Worm (Caenorhabditis elegans) whole organism, L3 larva: ENCODE results near the gene twk-40.

Experiments
- R02D3.7 ChIP-seq: fragments of 150-350 bp; optimal IDR thresholded peaks from 2 replicates; lab custom pipeline; 2014; ENCODE audit warnings: missing biosample characterization, missing genetic modification characterization
- ZK546.5 ChIP-seq: sonication (generic microtip); optimal IDR thresholded peaks from 2 replicates; lab custom pipeline; 2017; ENCODE audit warnings: missing biosample characterization, missing genetic modification characterization
- aly-2 ChIP-seq: fragments of 150-350 bp; optimal IDR thresholded peaks from 2 replicates; lab custom pipeline; 2014; ENCODE audit warnings: missing biosample characterization, missing genetic modification characterization
- ama-1 ChIP-seq: fragments of 150-350 bp; optimal IDR thresholded peaks from 2 replicates; lab custom pipeline; 2018
- ceh-16 ChIP-seq: sonication (generic microtip); optimal IDR thresholded peaks from 2 replicates; lab custom pipeline; 2017; ENCODE audit warnings: missing biosample characterization, missing genetic modification characterization
- ceh-28 ChIP-seq: fragments of 150-350 bp; optimal IDR thresholded peaks from 2 replicates; lab custom pipeline; 2014; ENCODE audit warnings: missing biosample characterization, missing genetic modification reagents, missing genetic modification characterization
- ceh-82 ChIP-seq: fragments of 150-350 bp; optimal IDR thresholded peaks from 2 replicates; lab custom pipeline; 2014; ENCODE audit warnings: missing biosample characterization, missing genetic modification characterization
- ceh-9 ChIP-seq: sonication (generic microtip); optimal IDR thresholded peaks from 2 replicates; lab custom pipeline; 2018; ENCODE audit warnings: missing biosample characterization, missing genetic modification characterization
- daf-12 ChIP-seq: fragments of 150-350 bp; optimal IDR thresholded peaks from 2 replicates; lab custom pipeline; 2014; ENCODE audit warnings: missing biosample characterization, missing genetic modification reagents, missing genetic modification characterization
- egl-27 ChIP-seq: sonication (generic microtip); optimal IDR thresholded peaks from 4 replicates; lab custom pipeline; 2017; ENCODE audit warnings: missing biosample characterization, missing genetic modification reagents, missing genetic modification characterization
- egl-5 ChIP-seq: fragments of 150-350 bp; optimal IDR thresholded peaks from 2 replicates; lab custom pipeline; 2017; ENCODE audit warnings: missing biosample characterization, missing genetic modification reagents, missing genetic modification characterization, inconsistent platforms
- elt-1 ChIP-seq: fragments of 150-350 bp; optimal IDR thresholded peaks from 2 replicates; lab custom pipeline; 2014; ENCODE audit warnings: missing biosample characterization, missing genetic modification characterization
- elt-2 ChIP-seq: sonication (generic microtip); optimal IDR thresholded peaks from 2 replicates; lab custom pipeline; 2016; ENCODE audit warnings: missing genetic modification reagents, mild to moderate bottlenecking, missing genetic modification characterization, missing compliant biosample characterization
- elt-3 ChIP-seq, 3 experiments: fragments of 150-350 bp in 1 of 3; sonication (generic microtip) in 2 of 3; optimal IDR thresholded peaks; 2 replicates in 2 of 3; 4 replicates in 1 of 3; lab custom pipeline; 2014 to 2017; ENCODE audit warnings: missing biosample characterization in 3 of 3, missing genetic modification characterization in 3 of 3
- eor-1 ChIP-seq, 2 experiments: fragments of 150-350 bp; optimal IDR thresholded peaks; 2 replicates each; lab custom pipeline; 2014 to 2018; ENCODE audit warnings: missing biosample characterization in 2 of 2, missing genetic modification characterization in 2 of 2
- fkh-10 ChIP-seq: sonication (generic microtip); optimal IDR thresholded peaks from 2 replicates; lab custom pipeline; 2017; ENCODE audit warnings: missing biosample characterization, missing genetic modification reagents, missing genetic modification characterization
- fkh-2 ChIP-seq: fragments of 150-350 bp; optimal IDR thresholded peaks from 2 replicates; lab custom pipeline; 2014; ENCODE audit warnings: missing biosample characterization, missing genetic modification reagents, missing genetic modification characterization
- fos-1 ChIP-seq: fragments of 150-350 bp; optimal IDR thresholded peaks from 2 replicates; lab custom pipeline; 2014; ENCODE audit warnings: missing biosample characterization, missing genetic modification characterization
- hmg-11 ChIP-seq: sonication (generic microtip); optimal IDR thresholded peaks from 2 replicates; lab custom pipeline; 2016; ENCODE audit warnings: missing genetic modification characterization, missing compliant biosample characterization
- jun-1 ChIP-seq: fragments of 150-350 bp; optimal IDR thresholded peaks from 2 replicates; lab custom pipeline; 2014; ENCODE audit warnings: missing biosample characterization, missing genetic modification reagents, missing genetic modification characterization
- lin-15B ChIP-seq: fragments of 150-350 bp; optimal IDR thresholded peaks from 2 replicates; lab custom pipeline; 2014; ENCODE audit warnings: missing biosample characterization, missing genetic modification characterization
- lin-39 ChIP-seq: fragments of 150-350 bp; optimal IDR thresholded peaks from 2 replicates; lab custom pipeline; 2018; ENCODE audit warnings: missing biosample characterization, missing genetic modification reagents, missing genetic modification characterization
- lsy-12 ChIP-seq: sonication (generic microtip); optimal IDR thresholded peaks from 2 replicates; lab custom pipeline; 2016; ENCODE audit warnings: mild to moderate bottlenecking, missing genetic modification characterization, missing compliant biosample characterization
- mdl-1 ChIP-seq: fragments of 150-350 bp; optimal IDR thresholded peaks from 2 replicates; lab custom pipeline; 2014; ENCODE audit warnings: missing biosample characterization, missing genetic modification characterization
- mml-1 ChIP-seq: fragments of 150-350 bp; sonication (generic microtip); optimal IDR thresholded peaks from 3 replicates; lab custom pipeline; 2014; ENCODE audit warnings: missing biosample characterization, missing genetic modification characterization
- nfya-1 ChIP-seq: sonication (generic microtip); optimal IDR thresholded peaks from 2 replicates; lab custom pipeline; 2017; ENCODE audit warnings: missing genetic modification characterization, mild to moderate bottlenecking, missing compliant biosample characterization, antibody characterized with exemption, moderate library complexity; ENCODE audit not compliant: insufficient read depth
- nhr-11 ChIP-seq: fragments of 150-350 bp; optimal IDR thresholded peaks from 2 replicates; lab custom pipeline; 2014; ENCODE audit warnings: missing biosample characterization, missing genetic modification characterization
- nhr-12 ChIP-seq: fragments of 150-350 bp; optimal IDR thresholded peaks from 2 replicates; lab custom pipeline; 2014; ENCODE audit warnings: missing biosample characterization, missing genetic modification characterization
- nhr-23 ChIP-seq: fragments of 150-350 bp; optimal IDR thresholded peaks from 2 replicates; lab custom pipeline; 2014; ENCODE audit warnings: missing biosample characterization, missing genetic modification reagents, missing genetic modification characterization
- nhr-237 ChIP-seq: fragments of 150-350 bp; optimal IDR thresholded peaks from 2 replicates; lab custom pipeline; 2014; ENCODE audit warnings: missing biosample characterization, missing genetic modification characterization
- nhr-25 ChIP-seq: sonication (generic microtip); optimal IDR thresholded peaks from 2 replicates; lab custom pipeline; 2017; ENCODE audit warnings: missing biosample characterization, missing genetic modification characterization
- nhr-28 ChIP-seq: fragments of 150-350 bp; optimal IDR thresholded peaks from 2 replicates; lab custom pipeline; 2014; ENCODE audit warnings: missing biosample characterization, missing genetic modification characterization
- nhr-43 ChIP-seq: sonication (generic microtip); optimal IDR thresholded peaks from 2 replicates; lab custom pipeline; 2016; ENCODE audit warnings: mild to moderate bottlenecking, missing genetic modification characterization, missing compliant biosample characterization; ENCODE audit not compliant: poor library complexity, severe bottlenecking
- nhr-67 ChIP-seq: fragments of 150-350 bp; optimal IDR thresholded peaks from 2 replicates; lab custom pipeline; 2014; ENCODE audit warnings: missing biosample characterization, missing genetic modification characterization
- nhr-76 ChIP-seq: fragments of 150-350 bp; sonication (generic microtip); optimal IDR thresholded peaks from 5 replicates; lab custom pipeline; 2014; ENCODE audit warnings: missing biosample characterization, missing genetic modification characterization
- nhr-77 ChIP-seq: fragments of 150-350 bp; optimal IDR thresholded peaks from 2 replicates; lab custom pipeline; 2014; ENCODE audit warnings: missing biosample characterization, missing genetic modification characterization
- pha-4 ChIP-seq: fragments of 150-350 bp; optimal IDR thresholded peaks from 2 replicates; lab custom pipeline; 2014; ENCODE audit warnings: missing biosample characterization, missing genetic modification reagents, missing genetic modification characterization
- pqm-1 ChIP-seq: fragments of 150-350 bp; optimal IDR thresholded peaks from 2 replicates; lab custom pipeline; 2017; ENCODE audit warnings: missing biosample characterization, missing genetic modification characterization, inconsistent platforms
- sea-2 ChIP-seq: fragments of 150-350 bp; sonication (generic microtip); optimal IDR thresholded peaks from 4 replicates; lab custom pipeline; 2014; ENCODE audit warnings: missing biosample characterization, missing genetic modification reagents, missing genetic modification characterization
- skn-1 ChIP-seq: fragments of 150-350 bp; optimal IDR thresholded peaks from 2 replicates; lab custom pipeline; 2014; ENCODE audit warnings: missing biosample characterization, missing genetic modification characterization
- snpc-4 ChIP-seq: fragments of 150-350 bp; optimal IDR thresholded peaks from 2 replicates; lab custom pipeline; 2014; ENCODE audit warnings: missing biosample characterization, missing genetic modification characterization
- tbx-2 ChIP-seq: sonication (generic microtip); optimal IDR thresholded peaks from 2 replicates; lab custom pipeline; 2016; ENCODE audit warnings: mild to moderate bottlenecking, missing genetic modification characterization, missing compliant biosample characterization
- unc-39 ChIP-seq: sonication (generic microtip); optimal IDR thresholded peaks from 4 replicates; lab custom pipeline; 2017; ENCODE audit warnings: missing biosample characterization, missing genetic modification characterization
- unc-62 ChIP-seq: fragments of 150-350 bp; sonication (generic microtip); optimal IDR thresholded peaks from 4 replicates; lab custom pipeline; 2014; ENCODE audit warnings: missing biosample characterization, missing genetic modification reagents, missing genetic modification characterization
- zag-1 ChIP-seq: fragments of 150-350 bp; optimal IDR thresholded peaks from 2 replicates; lab custom pipeline; 2014; ENCODE audit warnings: missing biosample characterization, missing genetic modification characterization
- ztf-11 ChIP-seq: fragments of 150-350 bp; optimal IDR thresholded peaks from 2 replicates; lab custom pipeline; 2014; ENCODE audit warnings: missing biosample characterization, missing genetic modification characterization
- ztf-4 ChIP-seq: fragments of 150-350 bp; optimal IDR thresholded peaks from 2 replicates; lab custom pipeline; 2014; ENCODE audit warnings: missing biosample characterization, missing genetic modification characterization

The twk-40 gene

DNA sequence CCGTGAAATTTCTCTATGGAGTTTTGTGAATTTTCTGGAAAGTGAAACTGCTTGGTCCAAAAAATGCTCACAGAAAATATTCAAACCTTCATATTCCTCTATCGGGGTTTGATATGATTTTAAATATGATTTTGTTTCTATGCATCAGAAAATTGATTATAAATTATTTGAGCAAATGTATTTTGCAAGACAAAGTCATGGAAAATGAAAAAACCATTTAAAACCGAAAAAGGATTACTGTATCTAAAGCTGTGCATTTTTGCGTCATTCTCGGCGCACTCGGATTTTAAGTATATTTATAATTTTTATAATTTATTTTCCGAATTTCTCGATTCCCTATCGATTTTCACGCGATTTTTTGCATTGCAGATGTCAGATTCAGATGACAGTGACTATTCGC lies 20.8 kb downstream of the twk-40 start, which contains the start of gene pssy-2:
pssy-2 (plus strand) TSS at position 301 of the 400 bp plus-strand sequence.
- TF ChIP-seq ztf-11 (tag; lab: Kevin White, UChicago) (no peak), tbx-2 (tag; lab: Kevin White, UChicago) (no peak), ZK546.5 (no peak), egl-5 (tag; lab: Kevin White, UChicago) (no peak), lin-39 (tag; lab: Kevin White, UChicago) (no peak), elt-2 (tag; lab: Kevin White, UChicago) (no peak), mdl-1 (tag; lab: Kevin White, UChicago) (no peak), ama-1 (lab: Kevin White, UChicago) (no peak), pha-4 (no peak), skn-1 (no peak)

DNA sequence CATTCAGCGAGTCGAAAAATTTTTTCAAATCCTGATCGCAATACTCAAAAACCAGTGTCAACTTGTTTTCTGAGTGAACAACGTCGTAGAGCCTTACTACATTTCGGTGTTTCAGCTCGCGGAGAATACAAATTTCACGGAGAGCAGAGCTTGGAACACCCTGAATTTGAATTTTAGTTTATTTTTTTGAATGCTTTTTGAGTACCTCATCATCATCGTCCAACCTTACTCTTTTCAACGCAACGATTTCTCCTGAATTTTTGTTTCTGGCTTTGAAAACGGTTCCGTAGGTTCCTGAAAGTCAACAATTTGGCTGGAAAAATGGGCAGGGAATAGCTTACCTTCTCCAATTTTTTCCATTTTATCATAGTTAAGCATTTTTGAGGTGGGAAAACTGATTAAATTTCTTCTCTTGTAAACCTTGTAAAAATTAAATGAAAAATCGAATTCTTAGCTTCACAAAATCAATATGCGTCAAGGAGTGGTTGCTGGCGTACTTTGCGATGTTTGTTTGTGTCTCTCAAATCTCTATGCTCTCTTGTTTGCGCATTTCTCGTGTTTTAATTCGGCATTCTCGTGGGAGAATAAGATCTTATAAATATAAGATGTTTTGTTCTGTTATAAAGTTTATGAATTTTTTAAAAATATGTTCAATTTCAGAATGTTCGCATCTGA lies 26.2 kb downstream of the twk-40 start, which contains the start of gene cdk-5:
cdk-5 (minus strand) TSS at position 425 of the 675 bp plus-strand sequence.
- TF ChIP-seq nhr-237 (tag; lab: Kevin White, UChicago) (no peak), fkh-2 (tag; lab: Kevin White, UChicago) (no peak), jun-1 (tag; lab: Kevin White, UChicago) (peak; percentile 84), lsy-12 (tag; lab: Kevin White, UChicago) (peak; percentile 76), unc-39 (tag; lab: Kevin White, UChicago) (no peak), lin-15B (peak; percentile 86), nhr-12 (tag; lab: Kevin White, UChicago) (no peak), skn-1 (peak; percentile 89), ztf-4 (tag; lab: Kevin White, UChicago) (peak; percentile 49), ceh-28 (tag; lab: Kevin White, UChicago) (peak; percentile 95), snpc-4 (tag; lab: Kevin White, UChicago) (peak; percentile 82), ceh-82 (tag; lab: Kevin White, UChicago) (peak; percentile 48), nhr-25 (peak; percentile 91), fos-1 (no peak), nhr-11 (tag; lab: Kevin White, UChicago) (no peak), elt-3 (tag; optimal IDR thresholded peaks at IDR 0.05; lab: Kevin White, UChicago) (no peak), mml-1 (tag; lab: Kevin White, UChicago) (no peak), pqm-1 (peak; percentile 61), ZK546.5 (peak; percentile 64), tbx-2 (tag; lab: Kevin White, UChicago) (peak; percentile 71), pha-4 (peak; percentile 97), daf-12 (no peak), unc-62 (no peak), nhr-67 (no peak), eor-1 (tag; optimal IDR thresholded peaks at IDR 0.05; lab: Kevin White, UChicago) (peak in 1 of 2 experiments; percentile 58), nhr-77 (tag; lab: Kevin White, UChicago) (peak; percentile 28), ceh-16 (tag; lab: Kevin White, UChicago) (no peak), nhr-28 (tag; lab: Kevin White, UChicago) (no peak), egl-5 (tag; lab: Kevin White, UChicago) (no peak), hmg-11 (tag; lab: Kevin White, UChicago) (peak; percentile 49), lin-39 (tag; lab: Kevin White, UChicago) (peak; percentile 56), elt-1 (tag; lab: Kevin White, UChicago) (peak; percentile 60), ceh-9 (tag; lab: Kevin White, UChicago) (no peak), nhr-43 (peak; percentile 90), mdl-1 (tag; lab: Kevin White, UChicago) (no peak), fkh-10 (GFP tag; lab: Kevin White, UChicago) (peak; percentile 51), nhr-76 (no peak), egl-27 (tag; lab: Kevin White, UChicago) (no peak), elt-2 (tag; lab: Kevin White, UChicago) (peak; percentile 50), ama-1 (lab: Kevin White, UChicago) (peak; percentile 74), sea-2 (no peak), zag-1 (no peak), nhr-23 (tag; lab: Kevin White, UChicago) (peak; percentile 95), aly-2 (no peak), ztf-11 (tag; lab: Kevin White, UChicago) (no peak), R02D3.7 (peak; percentile 34), nfya-1 (peak; percentile 95)
